Worm (Caenorhabditis elegans) whole organism, late embryonic: ENCODE measurements around the gene T04C12.1.

Experiments used
- C38D4.7 ChIP-seq: fragments of 200-800 bp; sonication (Bioruptor generic); optimal IDR thresholded peaks from 2 replicates; lab custom pipeline; 2018; ENCODE audit warnings: mild to moderate bottlenecking, missing genetic modification characterization, moderate library complexity, missing compliant biosample characterization
- K09A11.1 ChIP-seq: sonication (generic microtip); optimal IDR thresholded peaks from 2 replicates; lab custom pipeline; 2017; ENCODE audit warnings: antibody characterized with exemption, mild to moderate bottlenecking, missing genetic modification characterization, missing compliant biosample characterization; ENCODE audit not compliant: insufficient read depth
- Y22D7AL.16 ChIP-seq: sonication (generic microtip); optimal IDR thresholded peaks from 2 replicates; lab custom pipeline; 2016; ENCODE audit warnings: missing genetic modification characterization, missing compliant biosample characterization
- ceh-18 ChIP-seq: sonication (generic microtip); optimal IDR thresholded peaks from 2 replicates; lab custom pipeline; 2016; ENCODE audit warnings: missing genetic modification characterization, missing compliant biosample characterization
- ceh-19 ChIP-seq: fragments of 200-800 bp; sonication (Bioruptor generic); optimal IDR thresholded peaks from 2 replicates; lab custom pipeline; 2018; ENCODE audit warnings: mild to moderate bottlenecking, missing genetic modification characterization, missing compliant biosample characterization
- ceh-34 ChIP-seq: sonication (generic microtip); optimal IDR thresholded peaks from 2 replicates; lab custom pipeline; 2016; ENCODE audit warnings: mild to moderate bottlenecking, missing genetic modification characterization, missing compliant biosample characterization
- ceh-48 ChIP-seq: sonication (generic microtip); optimal IDR thresholded peaks from 2 replicates; lab custom pipeline; 2016; ENCODE audit warnings: missing genetic modification characterization, inconsistent platforms, missing compliant biosample characterization
- ceh-9 ChIP-seq: sonication (generic microtip); optimal IDR thresholded peaks from 2 replicates; lab custom pipeline; 2016; ENCODE audit warnings: mild to moderate bottlenecking, missing genetic modification characterization, inconsistent platforms, missing compliant biosample characterization
- dmd-4 ChIP-seq: sonication (generic microtip); optimal IDR thresholded peaks from 2 replicates; lab custom pipeline; 2016; ENCODE audit warnings: borderline replicate concordance, missing genetic modification characterization, missing compliant biosample characterization
- elt-2 ChIP-seq: sonication (generic microtip); optimal IDR thresholded peaks from 2 replicates; lab custom pipeline; 2016; ENCODE audit warnings: missing genetic modification reagents, missing genetic modification characterization, missing compliant biosample characterization
- elt-4 ChIP-seq: sonication (generic microtip); optimal IDR thresholded peaks from 2 replicates; lab custom pipeline; 2016; ENCODE audit warnings: missing genetic modification characterization, missing compliant biosample characterization
- eyg-1 ChIP-seq: sonication (generic microtip); optimal IDR thresholded peaks from 2 replicates; lab custom pipeline; 2016; ENCODE audit warnings: missing genotype, missing genetic modification characterization, missing compliant biosample characterization
- fkh-6 ChIP-seq: sonication (generic microtip); optimal IDR thresholded peaks from 2 replicates; lab custom pipeline; 2016; ENCODE audit warnings: missing genetic modification characterization, missing compliant biosample characterization
- gmeb-2 ChIP-seq: sonication (generic microtip); optimal IDR thresholded peaks from 2 replicates; lab custom pipeline; 2016; ENCODE audit warnings: missing genetic modification characterization, inconsistent platforms, missing compliant biosample characterization
- hlh-30 ChIP-seq: sonication (generic microtip); optimal IDR thresholded peaks from 2 replicates; lab custom pipeline; 2017; ENCODE audit warnings: antibody characterized with exemption, missing genetic modification characterization, missing compliant biosample characterization; ENCODE audit not compliant: insufficient read depth
- hlh-6 ChIP-seq: sonication (generic microtip); optimal IDR thresholded peaks from 2 replicates; lab custom pipeline; 2016; ENCODE audit warnings: missing genotype, missing genetic modification characterization, missing compliant biosample characterization
- lin-11 ChIP-seq: fragments of 200-800 bp; sonication (Bioruptor generic); optimal IDR thresholded peaks from 2 replicates; lab custom pipeline; 2018; ENCODE audit warnings: mild to moderate bottlenecking, missing genetic modification characterization, missing compliant biosample characterization
- madf-2 ChIP-seq: sonication (generic microtip); optimal IDR thresholded peaks from 2 replicates; lab custom pipeline; 2017; ENCODE audit warnings: missing genetic modification characterization, missing compliant biosample characterization
- mec-3 ChIP-seq: sonication (generic microtip); optimal IDR thresholded peaks from 2 replicates; lab custom pipeline; 2016; ENCODE audit warnings: borderline replicate concordance, missing genetic modification characterization, missing compliant biosample characterization
- npax-4 ChIP-seq: sonication (generic microtip); optimal IDR thresholded peaks from 2 replicates; lab custom pipeline; 2016; ENCODE audit warnings: missing genetic modification characterization, missing compliant biosample characterization
- odd-2 ChIP-seq: sonication (generic microtip); optimal IDR thresholded peaks from 2 replicates; lab custom pipeline; 2017; ENCODE audit warnings: antibody characterized with exemption, mild to moderate bottlenecking, missing genetic modification characterization, missing compliant biosample characterization
- pag-3 ChIP-seq: sonication (generic microtip); optimal IDR thresholded peaks from 2 replicates; lab custom pipeline; 2016; ENCODE audit warnings: missing compliant biosample characterization, missing genetic modification characterization, borderline replicate concordance
- pat-9 ChIP-seq: fragments of 200-800 bp; sonication (Bioruptor generic); optimal IDR thresholded peaks from 2 replicates; lab custom pipeline; 2018; ENCODE audit warnings: mild to moderate bottlenecking, missing genetic modification characterization, moderate library complexity, missing compliant biosample characterization
- pax-1 ChIP-seq: fragments of 150-350 bp; optimal IDR thresholded peaks from 2 replicates; lab custom pipeline; 2014; ENCODE audit warnings: missing biosample characterization, missing genetic modification characterization
- pha-2 ChIP-seq: sonication (generic microtip); optimal IDR thresholded peaks from 2 replicates; lab custom pipeline; 2017; ENCODE audit warnings: mild to moderate bottlenecking, missing genetic modification characterization, missing compliant biosample characterization
- pha-4 ChIP-seq: fragments of 150-350 bp; optimal IDR thresholded peaks from 2 replicates; lab custom pipeline; 2018; ENCODE audit warnings: missing biosample characterization, missing genetic modification reagents, missing genetic modification characterization
- sdc-2 ChIP-seq: sonication (generic microtip); optimal IDR thresholded peaks from 2 replicates; lab custom pipeline; 2016; ENCODE audit warnings: missing genotype, missing genetic modification characterization, missing compliant biosample characterization
- sox-2 ChIP-seq: fragments of 200-800 bp; sonication (Bioruptor generic); IDR thresholded peaks from 2 replicates; pipeline ENCODE4 v1.3.6; 2022; ENCODE audit warnings: missing genetic modification reagents, missing genetic modification characterization, missing compliant biosample characterization
- sox-4 ChIP-seq: sonication (generic microtip); optimal IDR thresholded peaks from 2 replicates; lab custom pipeline; 2017; ENCODE audit warnings: mild to moderate bottlenecking, missing genetic modification characterization, inconsistent platforms, missing compliant biosample characterization
- syd-9 ChIP-seq: sonication (generic microtip); optimal IDR thresholded peaks from 2 replicates; lab custom pipeline; 2016; ENCODE audit warnings: mild to moderate bottlenecking, missing genetic modification characterization, moderate library complexity, missing compliant biosample characterization
- ttx-3 ChIP-seq: sonication (generic microtip); optimal IDR thresholded peaks from 2 replicates; lab custom pipeline; 2016; ENCODE audit warnings: missing genetic modification reagents, missing genetic modification characterization, missing compliant biosample characterization
- unc-3 ChIP-seq, 2 experiments: fragments of 200-800 bp in 1 of 2; sonication (Bioruptor generic) in 1 of 2; sonication (generic microtip) in 1 of 2; conservative IDR thresholded peaks in 1 of 2; optimal IDR thresholded peaks in 1 of 2; 2 replicates each; pipeline versions ENCODE4 v1.3.6 to Lab custom; 2016 to 2022; ENCODE audit warnings: missing compliant biosample characterization in 2 of 2, missing genetic modification characterization in 2 of 2, missing genetic modification reagents in 1 of 2
- zip-5 ChIP-seq: sonication (generic microtip); optimal IDR thresholded peaks from 2 replicates; lab custom pipeline; 2016; ENCODE audit warnings: missing genetic modification characterization, missing compliant biosample characterization
- ztf-16 ChIP-seq: sonication (generic microtip); optimal IDR thresholded peaks from 2 replicates; lab custom pipeline; 2017; ENCODE audit warnings: missing genetic modification characterization, missing compliant biosample characterization

The T04C12.1 gene

ce11 chrV:11059180-11059579 lies at the start of gene T04C12.1:
Gene T04C12.1 (minus strand): TSS chrV:11059269.
- TF ChIP-seq lin-11 (tag; lab: Kevin White, UChicago) (no peak), elt-2 (tag; lab: Kevin White, UChicago) (peak; percentile 45), K09A11.1 (no peak), pag-3 (tag; lab: Kevin White, UChicago) (no peak)

- TF ChIP-seq Y22D7AL.16 (tag; lab: Kevin White, UChicago) = no peak
- no peak for TF ChIP-seq hlh-6 (tag; lab: Kevin White, UChicago)
- TF ChIP-seq sox-2 (GFP tag; lab: Robert Waterston, UW) = no peak
- TF ChIP-seq elt-4 (tag; lab: Kevin White, UChicago) = no peak
- no peak for TF ChIP-seq npax-4
- no peak for TF ChIP-seq ceh-19
- TF ChIP-seq pat-9 (tag; lab: Kevin White, UChicago) = no peak
- no peak for TF ChIP-seq unc-3 (GFP tag; conservative IDR thresholded peaks at IDR 0.05; lab: Robert Waterston, UW)
- TF ChIP-seq unc-3 (tag; optimal IDR thresholded peaks at IDR 0.05; lab: Kevin White, UChicago) = no peak
- TF ChIP-seq C38D4.7 = no peak
- TF ChIP-seq ceh-9 (tag; lab: Kevin White, UChicago) = no peak
- no peak for TF ChIP-seq ztf-16
- TF ChIP-seq ceh-48 (tag; lab: Kevin White, UChicago) = no peak
Observed at ce11 chrV:11104408-11104807, 45.3 kb upstream of the T04C12.1 start.

- no peak for TF ChIP-seq pha-4 (tag; lab: Kevin White, UChicago)
- no peak for TF ChIP-seq ceh-34 (tag; lab: Kevin White, UChicago)
Observed at ce11 chrV:11098599-11098998, 39.5 kb upstream of the T04C12.1 start, which contains the start of gene cdkl-1. Gene cdkl-1 (plus strand): TSS chrV:11098899.

- TF ChIP-seq madf-2 (tag; lab: Kevin White, UChicago) (no peak), ceh-9 (tag; lab: Kevin White, UChicago) (no peak), K09A11.1 (no peak), odd-2 (tag; lab: Kevin White, UChicago) (no peak), C38D4.7 (no peak), ceh-19 (no peak), hlh-30 (tag; lab: Kevin White, UChicago) (no peak), elt-4 (tag; lab: Kevin White, UChicago) (no peak)
Observed at ce11 chrV:11095873-11096272, 36.8 kb upstream of the T04C12.1 start, which contains the start of gene Y42A5A.3. Gene Y42A5A.3 (minus strand): TSS chrV:11095973.

ce11 chrV:11094698-11095097 lies 35.6 kb upstream of the T04C12.1 start:
- TF ChIP-seq ceh-19 (no peak), ttx-3 (no peak), madf-2 (tag; lab: Kevin White, UChicago) (no peak), eyg-1 (no peak), elt-2 (tag; lab: Kevin White, UChicago) (no peak), ceh-18 (no peak), sdc-2 (tag; lab: Kevin White, UChicago) (no peak), gmeb-2 (tag; lab: Kevin White, UChicago) (no peak), fkh-6 (tag; lab: Kevin White, UChicago) (no peak), mec-3 (tag; lab: Kevin White, UChicago) (no peak), syd-9 (tag; lab: Kevin White, UChicago) (no peak), unc-3 (GFP tag; conservative IDR thresholded peaks at IDR 0.05; lab: Robert Waterston, UW) (no peak), unc-3 (tag; optimal IDR thresholded peaks at IDR 0.05; lab: Kevin White, UChicago) (no peak), pax-1 (tag; lab: Kevin White, UChicago) (no peak), pha-2 (no peak), dmd-4 (tag; lab: Kevin White, UChicago) (no peak), elt-4 (tag; lab: Kevin White, UChicago) (no peak), zip-5 (no peak), sox-4 (tag; lab: Kevin White, UChicago) (no peak)
